Fruit fly (Drosophila melanogaster): ENCODE measurements around the gene CG6244.
A peak's percentile ranks its signal among the peaks of the same experiment; 100 is the strongest.

CG6244 gene

dm6 chr3L:15826347-15826984 lies 18.3 kb downstream of the CG6244 start, which contains the start of the genes DCP2 and dbo (continued):
- TF ChIP-seq mirr (GFP tag; optimal IDR thresholded peaks at IDR 0.05) (peak; percentile 5), chm (GFP tag; IDR thresholded peaks at IDR 0.05) (peak; percentile 4; the same call in 1 of the 2 replicates), nerfin-2 (GFP tag; IDR thresholded peaks at IDR 0.05; ENCODE audit: partially characterized antibody) (peak; percentile 74), eve (GFP tag; optimal IDR thresholded peaks at IDR 0.05) (no peak), Xrp1 (GFP tag; IDR thresholded peaks at IDR 0.05) (peak; percentile 67), fu2 (GFP tag; optimal IDR thresholded peaks at IDR 0.05) (peak; percentile 50), Dref (GFP tag; IDR thresholded peaks at IDR 0.05) (peak; percentile 79), Doc2 (GFP tag; IDR thresholded peaks at IDR 0.05) (no peak), CG7372 (GFP tag; IDR thresholded peaks at IDR 0.05) (peak; percentile 63), vfl (GFP tag; optimal IDR thresholded peaks at IDR 0.05) (peak; percentile 21), ara (GFP tag; IDR thresholded peaks at IDR 0.05) (peak; percentile 25; the same call in 1 of the 2 replicates), CG4424 (GFP tag; optimal IDR thresholded peaks at IDR 0.05) (peak; percentile 63), rib (GFP tag; IDR thresholded peaks at IDR 0.05) (no peak), CG7963 (GFP tag; IDR thresholded peaks at IDR 0.05; ENCODE audit: partially characterized antibody) (peak; percentile 77), CG1529 (GFP tag; optimal IDR thresholded peaks at IDR 0.05) (peak; percentile 9), Usf (GFP tag; optimal IDR thresholded peaks at IDR 0.05) (no peak), Nf-YB (GFP tag; optimal IDR thresholded peaks at IDR 0.05) (no peak), zfh2 (GFP tag; optimal IDR thresholded peaks at IDR 0.05) (peak; percentile 74), NK7.1 (GFP tag; optimal IDR thresholded peaks at IDR 0.05) (no peak), Vsx1 (GFP tag; optimal IDR thresholded peaks at IDR 0.05) (no peak), Doc3 (GFP tag; IDR thresholded peaks at IDR 0.05; ENCODE audit: partially characterized antibody) (peak; percentile 82), CG15269 (tag; optimal IDR thresholded peaks at IDR 0.05) (peak; percentile 80), Oaz (GFP tag; IDR thresholded peaks at IDR 0.05) (peak; percentile 27; the same call in 1 of the 2 replicates), CG7745 (tag; optimal IDR thresholded peaks at IDR 0.05) (no peak), CG6765 (GFP tag; optimal IDR thresholded peaks at IDR 0.05) (peak; percentile 46), Sry-δ (GFP tag; optimal IDR thresholded peaks at IDR 0.05) (peak; percentile 90), exex (tag; optimal IDR thresholded peaks at IDR 0.05) (peak; percentile 42), CG17612 (GFP tag; IDR thresholded peaks at IDR 0.05) (no peak), CG16815 (GFP tag; optimal IDR thresholded peaks at IDR 0.05) (peak; percentile 54), CG10366 (GFP tag; IDR thresholded peaks at IDR 0.05) (peak; percentile 61), chn (GFP tag; optimal IDR thresholded peaks at IDR 0.05) (peak; percentile 21), CG7839 (tag; optimal IDR thresholded peaks at IDR 0.05) (peak; percentile 81), CG11456 (GFP tag; IDR thresholded peaks at IDR 0.05) (peak; percentile 84; the same call in 2 of the 3 replicates), sug (tag; optimal IDR thresholded peaks at IDR 0.05) (peak; percentile 72), CG12155 (GFP tag; optimal IDR thresholded peaks at IDR 0.05) (peak; percentile 57), Deaf1 (tag; optimal IDR thresholded peaks at IDR 0.05) (no peak), pros (GFP tag; optimal IDR thresholded peaks at IDR 0.05) (no peak), C15 (GFP tag; IDR thresholded peaks at IDR 0.05) (0 out of 3 replicates have a peak, but pooled peaks have one; percentile 47), tio (GFP tag; optimal IDR thresholded peaks at IDR 0.05) (peak; percentile 63), gcm2 (GFP tag; optimal IDR thresholded peaks at IDR 0.05) (no peak), CG3995 (GFP tag; optimal IDR thresholded peaks at IDR 0.05) (peak; percentile 80), CG14014 (GFP tag; IDR thresholded peaks at IDR 0.05) (peak; percentile 70), tna (GFP tag; IDR thresholded peaks at IDR 0.05; ENCODE audit: partially characterized antibody) (peak; percentile 67), ap (GFP tag; IDR thresholded peaks at IDR 0.05) (no peak), ewg (GFP tag; optimal IDR thresholded peaks at IDR 0.05) (peak; percentile 4), Nf-YA (GFP tag; IDR thresholded peaks at IDR 0.05) (no peak; the same call in 1 of the 2 replicates), lola (GFP tag; optimal IDR thresholded peaks at IDR 0.05) (peak in 1 of 3 experiments; percentile 49), ATbp (GFP tag; optimal IDR thresholded peaks at IDR 0.05) (peak; percentile 2), CG33213 (GFP tag; optimal IDR thresholded peaks at IDR 0.05) (no peak), jumu (GFP tag; optimal IDR thresholded peaks at IDR 0.05) (peak; percentile 44)

Measured in whole organism, embryonic.